Fruit fly (Drosophila melanogaster) whole organism, embryonic: ENCODE data around the gene eIF3h.

Experiments used
- Atf3 ChIP-seq: fragments of 200-800 bp; sonication (Bioruptor generic); optimal IDR thresholded peaks from 3 replicates; lab custom pipeline; 2016; ENCODE audit warnings: missing biosample characterization, missing genetic modification characterization
- CG10959 ChIP-seq: fragments of 200-800 bp; sonication (Bioruptor generic); IDR thresholded peaks from 2 replicates; pipeline ENCODE4 v1.3.6; 2022; ENCODE audit warnings: missing biosample characterization, missing genetic modification characterization
- CG11456 ChIP-seq: fragments of 200-800 bp; sonication (Bioruptor generic); IDR thresholded peaks from 3 replicates; pipeline ENCODE4 v1.3.6; 2022; ENCODE audit warnings: missing biosample characterization, missing genetic modification characterization
- CG11696 ChIP-seq: fragments of 200-800 bp; sonication (Bioruptor generic); IDR thresholded peaks from 2 replicates; pipeline ENCODE4 v1.3.6; 2022; ENCODE audit warnings: missing biosample characterization, missing genetic modification characterization
- CG12071 ChIP-seq: fragments of 200-800 bp; sonication (Bioruptor generic); optimal IDR thresholded peaks from 3 replicates; lab custom pipeline; 2018; ENCODE audit warnings: missing biosample characterization, mild to moderate bottlenecking, missing genetic modification characterization
- CG13123 ChIP-seq: fragments of 200-800 bp; sonication (Bioruptor generic); optimal IDR thresholded peaks from 2 replicates; lab custom pipeline; 2016; ENCODE audit warnings: missing biosample characterization, missing genetic modification characterization
- CG13624 ChIP-seq: fragments of 200-800 bp; sonication (Bioruptor generic); optimal IDR thresholded peaks from 2 replicates; lab custom pipeline; 2016; ENCODE audit warnings: missing biosample characterization, missing genetic modification characterization
- CG14014 ChIP-seq: fragments of 200-800 bp; sonication (Bioruptor generic); IDR thresholded peaks from 2 replicates; pipeline ENCODE4 v1.3.6; 2022; ENCODE audit warnings: missing biosample characterization, missing genetic modification characterization
- CG1602 ChIP-seq: fragments of 200-800 bp; sonication (Bioruptor generic); optimal IDR thresholded peaks from 3 replicates; lab custom pipeline; 2016; ENCODE audit warnings: missing biosample characterization, missing genetic modification characterization
- CG17385 ChIP-seq: fragments of 200-800 bp; sonication (Bioruptor generic); optimal IDR thresholded peaks from 3 replicates; lab custom pipeline; 2018; ENCODE audit warnings: missing biosample characterization, mild to moderate bottlenecking, missing genetic modification characterization
- CG18619 ChIP-seq: fragments of 200-800 bp; sonication (Bioruptor generic); optimal IDR thresholded peaks from 3 replicates; lab custom pipeline; 2017; ENCODE audit warnings: missing biosample characterization, mild to moderate bottlenecking, missing genetic modification characterization
- CG30403 ChIP-seq: fragments of 200-800 bp; sonication (Bioruptor generic); optimal IDR thresholded peaks from 3 replicates; lab custom pipeline; 2016; ENCODE audit warnings: missing biosample characterization, missing genetic modification characterization
- CG31224 ChIP-seq: fragments of 200-800 bp; sonication (Bioruptor generic); IDR thresholded peaks from 2 replicates; pipeline ENCODE4 v1.3.6; 2022; ENCODE audit warnings: missing biosample characterization, missing genetic modification characterization
- CG31365 ChIP-seq: fragments of 200-800 bp; sonication (Bioruptor generic); optimal IDR thresholded peaks from 2 replicates; lab custom pipeline; 2018; ENCODE audit warnings: missing biosample characterization, mild to moderate bottlenecking, missing genetic modification characterization
- CG4617 ChIP-seq: fragments of 200-800 bp; sonication (Bioruptor generic); optimal IDR thresholded peaks from 3 replicates; lab custom pipeline; 2016; ENCODE audit warnings: missing biosample characterization, missing genetic modification characterization, borderline replicate concordance
- CG5953 ChIP-seq: fragments of 200-800 bp; sonication (Bioruptor generic); IDR thresholded peaks from 2 replicates; pipeline ENCODE4 v1.3.6; 2022; ENCODE audit warnings: missing biosample characterization, missing genetic modification characterization
- CG7839 ChIP-seq: fragments of 200-800 bp; sonication (Bioruptor generic); optimal IDR thresholded peaks from 3 replicates; lab custom pipeline; 2018; ENCODE audit warnings: missing biosample characterization, mild to moderate bottlenecking, missing genetic modification characterization, moderate library complexity
- CG9817 ChIP-seq: fragments of 200-800 bp; sonication (Bioruptor generic); optimal IDR thresholded peaks from 2 replicates; lab custom pipeline; 2018; ENCODE audit warnings: missing biosample characterization, mild to moderate bottlenecking, missing genetic modification characterization, moderate library complexity
- D19B ChIP-seq: fragments of 200-800 bp; sonication (Bioruptor generic); optimal IDR thresholded peaks from 2 replicates; lab custom pipeline; 2017; ENCODE audit warnings: missing biosample characterization, mild to moderate bottlenecking, missing genetic modification characterization
- Dp ChIP-seq: fragments of 200-800 bp; sonication (Bioruptor generic); optimal IDR thresholded peaks from 2 replicates; lab custom pipeline; 2018; ENCODE audit warnings: missing biosample characterization, mild to moderate bottlenecking, missing genetic modification characterization, moderate library complexity
- ERR ChIP-seq: fragments of 200-800 bp; sonication (Bioruptor generic); optimal IDR thresholded peaks from 2 replicates; lab custom pipeline; 2016; ENCODE audit warnings: missing biosample characterization, missing genetic modification characterization
- Fer2 ChIP-seq: fragments of 200-800 bp; sonication (Bioruptor generic); optimal IDR thresholded peaks from 2 replicates; lab custom pipeline; 2018; ENCODE audit warnings: missing biosample characterization, mild to moderate bottlenecking, missing genetic modification characterization, moderate library complexity
- HLHmδ ChIP-seq: fragments of 200-800 bp; sonication (Bioruptor generic); optimal IDR thresholded peaks from 2 replicates; lab custom pipeline; 2018; ENCODE audit warnings: missing biosample characterization, mild to moderate bottlenecking, missing genetic modification characterization, moderate library complexity
- Kr ChIP-seq: fragments of 200-800 bp; sonication (Bioruptor generic); optimal IDR thresholded peaks from 2 replicates; lab custom pipeline; 2017; ENCODE audit warnings: missing biosample characterization, mild to moderate bottlenecking, missing genetic modification characterization
- MTF-1 ChIP-seq: fragments of 200-800 bp; sonication (Bioruptor generic); optimal IDR thresholded peaks from 2 replicates; lab custom pipeline; 2018; ENCODE audit warnings: missing biosample characterization, mild to moderate bottlenecking, missing genetic modification characterization, borderline replicate concordance
- Med ChIP-seq: fragments of 200-800 bp; sonication (Bioruptor generic); peaks from one replicate; lab custom pipeline; 2016; ENCODE audit warnings: missing biosample characterization, missing genetic modification characterization, mild to moderate bottlenecking, inconsistent platforms, moderate library complexity
- Meics ChIP-seq: fragments of 200-800 bp; sonication (Bioruptor generic); optimal IDR thresholded peaks from 2 replicates; lab custom pipeline; 2017; ENCODE audit warnings: missing biosample characterization, mild to moderate bottlenecking, missing genetic modification characterization
- Mes4 ChIP-seq: fragments of 200-800 bp; sonication (Bioruptor generic); optimal IDR thresholded peaks from 2 replicates; lab custom pipeline; 2016; ENCODE audit warnings: missing biosample characterization, missing genetic modification characterization
- Scr ChIP-seq: fragments of 200-800 bp; sonication (Bioruptor generic); IDR thresholded peaks from 2 replicates; pipeline ENCODE4 v1.3.6; 2022; ENCODE audit warnings: missing biosample characterization, missing genetic modification characterization; ENCODE audit not compliant: partially characterized antibody
- TFAM ChIP-seq: fragments of 200-800 bp; sonication (Bioruptor generic); optimal IDR thresholded peaks from 2 replicates; lab custom pipeline; 2017; ENCODE audit warnings: missing biosample characterization, missing genetic modification characterization, inconsistent platforms
- Xrp1 ChIP-seq: fragments of 200-800 bp; sonication (Bioruptor generic); IDR thresholded peaks from 2 replicates; pipeline ENCODE4 v1.3.6; 2022; ENCODE audit warnings: missing biosample characterization, missing genetic modification characterization
- bcd ChIP-seq: fragments of 200-800 bp; sonication (Bioruptor generic); optimal IDR thresholded peaks from 2 replicates; lab custom pipeline; 2017; ENCODE audit warnings: missing biosample characterization, mild to moderate bottlenecking, missing genetic modification characterization
- cato ChIP-seq: fragments of 200-800 bp; sonication (Bioruptor generic); optimal IDR thresholded peaks from 2 replicates; lab custom pipeline; 2016; ENCODE audit warnings: missing biosample characterization, missing genetic modification characterization, borderline replicate concordance
- dan ChIP-seq: fragments of 200-800 bp; sonication (Bioruptor generic); IDR thresholded peaks from 2 replicates; pipeline ENCODE4 v1.3.6; 2022; ENCODE audit warnings: missing biosample characterization, missing genetic modification characterization
- dmrt11E ChIP-seq: fragments of 200-800 bp; sonication (Bioruptor generic); optimal IDR thresholded peaks from 3 replicates; lab custom pipeline; 2018; ENCODE audit warnings: missing biosample characterization, mild to moderate bottlenecking, missing genetic modification characterization, moderate library complexity
- fru ChIP-seq: fragments of >200 bp; optimal IDR thresholded peaks from 2 replicates; lab custom pipeline; 2017
- gt ChIP-seq: fragments of 200-800 bp; sonication (Bioruptor generic); IDR thresholded peaks from 2 replicates; pipeline ENCODE4 v1.3.6; 2022; ENCODE audit warnings: missing biosample characterization, missing genetic modification characterization
- ind ChIP-seq: fragments of 200-800 bp; sonication (Bioruptor generic); optimal IDR thresholded peaks from 3 replicates; lab custom pipeline; 2016; ENCODE audit warnings: missing biosample characterization, missing genetic modification characterization
- jigr1 ChIP-seq: fragments of 200-800 bp; sonication (Bioruptor generic); IDR thresholded peaks from 3 replicates; pipeline ENCODE4 v1.3.6; 2022; ENCODE audit warnings: missing biosample characterization, missing genetic modification characterization
- knrl ChIP-seq: fragments of 200-800 bp; sonication (Bioruptor generic); IDR thresholded peaks from 3 replicates; pipeline ENCODE4 v1.3.6; 2022; ENCODE audit warnings: missing biosample characterization, missing genetic modification characterization; ENCODE audit not compliant: partially characterized antibody
- lbe ChIP-seq: fragments of 200-800 bp; sonication (Bioruptor generic); optimal IDR thresholded peaks from 2 replicates; lab custom pipeline; 2016; ENCODE audit warnings: missing biosample characterization, mild to moderate bottlenecking, missing genetic modification characterization
- org-1 ChIP-seq: fragments of 200-800 bp; sonication (Bioruptor generic); optimal IDR thresholded peaks from 2 replicates; lab custom pipeline; 2017; ENCODE audit warnings: missing biosample characterization, missing genetic modification characterization
- phol ChIP-seq: fragments of 200-800 bp; sonication (Bioruptor generic); optimal IDR thresholded peaks from 3 replicates; lab custom pipeline; 2018; ENCODE audit warnings: missing biosample characterization, mild to moderate bottlenecking, missing genetic modification characterization, moderate library complexity
- pnt ChIP-seq: fragments of 200-800 bp; sonication (Bioruptor generic); optimal IDR thresholded peaks from 3 replicates; lab custom pipeline; 2016; ENCODE audit warnings: missing biosample characterization, missing genetic modification characterization
- sd ChIP-seq: fragments of 200-800 bp; sonication (Bioruptor generic); optimal IDR thresholded peaks from 3 replicates; lab custom pipeline; 2018; ENCODE audit warnings: missing biosample characterization, mild to moderate bottlenecking, missing genetic modification characterization, moderate library complexity
- sens-2 ChIP-seq: fragments of 200-800 bp; sonication (Bioruptor generic); IDR thresholded peaks from 2 replicates; pipeline ENCODE4 v1.3.6; 2022; ENCODE audit warnings: missing biosample characterization, missing genetic modification characterization
- so ChIP-seq: fragments of 200-800 bp; sonication (Bioruptor generic); IDR thresholded peaks from 3 replicates; pipeline ENCODE4 v1.3.6; 2022; ENCODE audit warnings: missing biosample characterization, missing genetic modification characterization
- sqz ChIP-seq: fragments of 200-800 bp; sonication (Bioruptor generic); optimal IDR thresholded peaks from 3 replicates; lab custom pipeline; 2018; ENCODE audit warnings: missing biosample characterization, mild to moderate bottlenecking, missing genetic modification characterization
- stwl ChIP-seq: fragments of 200-800 bp; sonication (Bioruptor generic); optimal IDR thresholded peaks from 3 replicates; lab custom pipeline; 2018; ENCODE audit warnings: missing biosample characterization, mild to moderate bottlenecking, missing genetic modification characterization, moderate library complexity
- unpg ChIP-seq: fragments of 200-800 bp; sonication (Bioruptor generic); optimal IDR thresholded peaks from 3 replicates; lab custom pipeline; 2018; ENCODE audit warnings: missing biosample characterization, mild to moderate bottlenecking, missing genetic modification characterization, moderate library complexity

Gene eIF3h

dm6 chr2L:5052367-5052914 lies 453 bp downstream of the eIF3h start, which contains the start of gene senju (continued):
- TF ChIP-seq Xrp1 (GFP tag; lab: Robert Waterston, UW): peak; percentile 81; the same call in 1 of the 2 replicates
- peak; percentile 27; the same call in 1 of the 3 replicates for TF ChIP-seq knrl
- TF ChIP-seq CG31224 (GFP tag; lab: Robert Waterston, UW): peak; percentile 63
- TF ChIP-seq org-1 (GFP tag; lab: Kevin White, UChicago): peak; percentile 85
- peak; percentile 76 for TF ChIP-seq phol (tag; lab: Kevin White, UChicago)
- TF ChIP-seq CG4617: peak; percentile 95
- peak; percentile 33 for TF ChIP-seq Kr (GFP tag; lab: Kevin White, UChicago)
- TF ChIP-seq ERR: peak; percentile 56
- peak; percentile 98 for TF ChIP-seq Med (GFP tag; lab: Kevin White, UChicago)
- TF ChIP-seq Fer2 (tag; lab: Kevin White, UChicago): peak; percentile 62
- peak; percentile 69 for TF ChIP-seq dmrt11E (tag; lab: Kevin White, UChicago)
- TF ChIP-seq CG14014 (GFP tag; lab: Robert Waterston, UW): peak; percentile 83
- TF ChIP-seq bcd (GFP tag; lab: Kevin White, UChicago): peak; percentile 83
- TF ChIP-seq MTF-1: peak; percentile 59
- TF ChIP-seq jigr1: peak; percentile 47; the same call in 1 of the 3 replicates
- TF ChIP-seq CG13123 (GFP tag; lab: Kevin White, UChicago): peak; percentile 81
- TF ChIP-seq CG11696 (GFP tag; lab: Robert Waterston, UW): peak; percentile 53
- TF ChIP-seq TFAM: no peak
- TF ChIP-seq sqz (GFP tag; lab: Kevin White, UChicago): peak; percentile 95
- peak; percentile 69 for TF ChIP-seq lbe (GFP tag; lab: Kevin White, UChicago)
- TF ChIP-seq CG31365 (tag; lab: Kevin White, UChicago): peak; percentile 75
- peak; percentile 50; the same call in 1 of the 2 replicates for TF ChIP-seq CG10959 (GFP tag; lab: Robert Waterston, UW)
- peak; percentile 90 for TF ChIP-seq CG30403 (GFP tag; lab: Kevin White, UChicago)
- TF ChIP-seq CG18619: peak; percentile 87
- TF ChIP-seq Dp (GFP tag; lab: Kevin White, UChicago): peak; percentile 46
- peak; percentile 89 for TF ChIP-seq CG13624 (GFP tag; lab: Kevin White, UChicago)
- peak; percentile 80 for TF ChIP-seq unpg (GFP tag; lab: Kevin White, UChicago)
- TF ChIP-seq sens-2 (GFP tag; lab: Robert Waterston, UW): peak; percentile 76
- peak; percentile 74 for TF ChIP-seq pnt (GFP tag; lab: Kevin White, UChicago)
- TF ChIP-seq CG1602 (GFP tag; lab: Kevin White, UChicago): peak; percentile 69
- TF ChIP-seq Mes4: peak; percentile 70
- TF ChIP-seq fru (lab: Kevin White, UChicago): no peak
- TF ChIP-seq Scr (GFP tag; lab: Robert Waterston, UW): peak; percentile 54
- TF ChIP-seq gt (GFP tag; lab: Robert Waterston, UW): no peak
- peak; percentile 74 for TF ChIP-seq Atf3 (GFP tag; lab: Kevin White, UChicago)
- peak; percentile 90 for TF ChIP-seq CG11456 (GFP tag; lab: Robert Waterston, UW)
- TF ChIP-seq sd (tag; lab: Kevin White, UChicago): peak; percentile 73
- no peak for TF ChIP-seq dan (GFP tag; lab: Robert Waterston, UW)
- peak; percentile 78 for TF ChIP-seq ind
- peak; percentile 79 for TF ChIP-seq CG7839 (tag; lab: Kevin White, UChicago)
- peak; percentile 76 for TF ChIP-seq HLHmδ (GFP tag; lab: Kevin White, UChicago)
- TF ChIP-seq CG9817 (tag; lab: Kevin White, UChicago): peak; percentile 51
- TF ChIP-seq stwl (tag; lab: Kevin White, UChicago): peak; percentile 79
- peak; percentile 75; the same call in 2 of the 3 replicates for TF ChIP-seq so (GFP tag; lab: Robert Waterston, UW)
- peak; percentile 71 for TF ChIP-seq D19B (GFP tag; lab: Kevin White, UChicago)
- TF ChIP-seq Meics: peak; percentile 88
- peak; percentile 62; the same call in 1 of the 2 replicates for TF ChIP-seq CG5953 (GFP tag; lab: Robert Waterston, UW)
- TF ChIP-seq cato (GFP tag; lab: Kevin White, UChicago): peak; percentile 58
- TF ChIP-seq CG17385 (GFP tag; lab: Kevin White, UChicago): peak; percentile 83
- peak; percentile 77 for TF ChIP-seq CG12071 (GFP tag; lab: Kevin White, UChicago)
